Fruit fly (Drosophila melanogaster) whole organism, adult: ENCODE data around the gene dpr3.

ENCODE experiments used
- CG1620 ChIP-seq: fragments of 200-800 bp; sonication (Bioruptor generic); optimal IDR thresholded peaks from 2 replicates; lab custom pipeline; 2016; ENCODE audit warnings: missing biosample characterization, missing genetic modification characterization
- CG33017 ChIP-seq: fragments of 200-800 bp; sonication (Bioruptor generic); optimal IDR thresholded peaks from 2 replicates; lab custom pipeline; 2018; ENCODE audit warnings: missing biosample characterization, mild to moderate bottlenecking, missing genetic modification characterization, moderate library complexity
- CG7101 ChIP-seq: fragments of 200-800 bp; sonication (Bioruptor generic); optimal IDR thresholded peaks from 2 replicates; lab custom pipeline; 2018; ENCODE audit warnings: missing biosample characterization, mild to moderate bottlenecking, missing genetic modification characterization, moderate library complexity
- Clk ChIP-seq: fragments of 200-800 bp; sonication (Bioruptor generic); optimal IDR thresholded peaks from 2 replicates; lab custom pipeline; 2017; ENCODE audit warnings: missing biosample characterization, missing genetic modification characterization
- Hr96 ChIP-seq: fragments of 200-800 bp; sonication (Bioruptor generic); optimal IDR thresholded peaks from 2 replicates; lab custom pipeline; 2016; ENCODE audit warnings: missing biosample characterization, missing genetic modification characterization
- Mnt ChIP-seq: fragments of 200-800 bp; sonication (Bioruptor generic); optimal IDR thresholded peaks from 2 replicates; lab custom pipeline; 2016; ENCODE audit warnings: missing biosample characterization, mild to moderate bottlenecking, missing genetic modification characterization
- bab1 ChIP-seq: fragments of 200-800 bp; sonication (Bioruptor generic); optimal IDR thresholded peaks from 3 replicates; lab custom pipeline; 2019; ENCODE audit warnings: missing biosample characterization, mild to moderate bottlenecking, missing genetic modification characterization, moderate library complexity
- cnc ChIP-seq, 2 experiments: fragments of >200 bp; optimal IDR thresholded peaks; 2 replicates each; lab custom pipeline; 2017
- kay ChIP-seq: fragments of 200-800 bp; sonication (Bioruptor generic); peaks from one replicate; lab custom pipeline; 2016; ENCODE audit warnings: missing biosample characterization, missing genetic modification characterization, borderline replicate concordance
- ovo ChIP-seq: fragments of 200-800 bp; sonication (Bioruptor generic); optimal IDR thresholded peaks from 2 replicates; lab custom pipeline; 2016; ENCODE audit warnings: missing biosample characterization, missing genetic modification characterization
- pad ChIP-seq: fragments of 200-800 bp; sonication (Bioruptor generic); optimal IDR thresholded peaks from 3 replicates; lab custom pipeline; 2017; ENCODE audit warnings: missing biosample characterization, missing genetic modification characterization, mild to moderate bottlenecking, moderate library complexity, missing genetic modification reagents
- tj ChIP-seq: fragments of 200-800 bp; sonication (Bioruptor generic); optimal IDR thresholded peaks from 3 replicates; lab custom pipeline; 2017; ENCODE audit warnings: missing biosample characterization, mild to moderate bottlenecking, missing genetic modification characterization, moderate library complexity

DNA sequence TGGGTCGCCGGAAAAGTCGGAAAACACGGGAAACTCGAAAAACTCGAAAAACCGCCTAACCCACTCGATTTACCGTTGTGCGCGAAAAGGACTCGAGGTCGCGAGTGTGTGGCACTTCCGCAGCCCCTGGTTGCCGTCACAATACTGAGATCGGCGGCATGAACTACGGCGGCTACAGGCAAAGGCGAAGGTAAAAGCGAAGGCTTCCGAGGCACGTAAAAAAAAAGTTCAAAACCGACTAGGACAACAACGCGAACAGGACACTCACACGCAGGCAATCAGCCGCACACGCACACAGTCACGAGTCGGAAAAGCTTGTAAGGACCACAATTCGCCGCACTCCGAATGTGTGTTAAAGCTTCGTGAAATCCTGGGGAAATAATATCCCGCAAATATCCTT, at the start of gene dpr3:
- TF ChIP-seq CG7101 (tag; lab: Kevin White, UChicago) (no peak), Clk (GFP tag; lab: Kevin White, UChicago) (no peak), pad (GFP tag; lab: Kevin White, UChicago) (peak; percentile 22), Mnt (GFP tag; lab: Kevin White, UChicago) (no peak), tj (GFP tag; lab: Kevin White, UChicago) (no peak), kay (GFP tag; lab: Kevin White, UChicago) (no peak), cnc (optimal IDR thresholded peaks at IDR 0.05; lab: Kevin White, UChicago) (no peak), CG33017 (tag; lab: Kevin White, UChicago) (no peak), Hr96 (GFP tag; lab: Kevin White, UChicago) (no peak), CG1620 (GFP tag; lab: Kevin White, UChicago) (no peak), ovo (GFP tag; lab: Kevin White, UChicago) (no peak), bab1 (GFP tag; lab: Kevin White, UChicago) (no peak)
